Fruit fly (Drosophila melanogaster) whole organism, prepupa: ENCODE data around the gene CG14456.
A peak's percentile ranks its signal among the peaks of the same experiment; 100 is the strongest.
"Not testable (repeated sequence)": the region's sequence is repeated elsewhere in the genome, so short reads cannot be mapped to it uniquely, and the experiment has no call there.

Source experiments
- Blimp-1 ChIP-seq: fragments of 200-800 bp; sonication (Bioruptor generic); optimal IDR thresholded peaks from 3 replicates; lab custom pipeline; 2017; ENCODE audit warnings: missing biosample characterization, missing genetic modification characterization, mild to moderate bottlenecking, moderate library complexity, missing genetic modification reagents
- CG10631 ChIP-seq: fragments of 200-800 bp; sonication (Bioruptor generic); optimal IDR thresholded peaks from 2 replicates; lab custom pipeline; 2016; ENCODE audit warnings: missing biosample characterization, missing genetic modification characterization
- CG11902 ChIP-seq: fragments of 200-800 bp; sonication (Bioruptor generic); optimal IDR thresholded peaks from 3 replicates; lab custom pipeline; 2016; ENCODE audit warnings: missing biosample characterization, missing genetic modification characterization
- CG15336 ChIP-seq: fragments of 200-800 bp; sonication (Bioruptor generic); IDR thresholded peaks from 2 replicates; pipeline ENCODE4 v1.3.6; 2022; ENCODE audit warnings: missing biosample characterization, missing genetic modification characterization
- CG16779 ChIP-seq: fragments of 200-800 bp; sonication (Bioruptor generic); optimal IDR thresholded peaks from 3 replicates; lab custom pipeline; 2017; ENCODE audit warnings: missing biosample characterization, mild to moderate bottlenecking, missing genetic modification characterization
- CG3032 ChIP-seq: fragments of 200-800 bp; optimal IDR thresholded peaks from 2 replicates; lab custom pipeline; 2019; ENCODE audit warnings: missing biosample characterization, mild to moderate bottlenecking, missing genetic modification characterization, moderate library complexity
- CG32006 ChIP-seq: fragments of 200-800 bp; sonication (Bioruptor generic); optimal IDR thresholded peaks from 3 replicates; lab custom pipeline; 2017; ENCODE audit warnings: missing biosample characterization, mild to moderate bottlenecking, missing genetic modification characterization
- CG34406 ChIP-seq: fragments of 200-800 bp; sonication (Bioruptor generic); optimal IDR thresholded peaks from 3 replicates; lab custom pipeline; 2016; ENCODE audit warnings: missing biosample characterization, missing genetic modification characterization
- CG3919 ChIP-seq: fragments of 200-800 bp; sonication (Bioruptor generic); optimal IDR thresholded peaks from 3 replicates; lab custom pipeline; 2016; ENCODE audit warnings: missing biosample characterization, missing genetic modification characterization
- CG6163 ChIP-seq: fragments of 200-800 bp; sonication (Bioruptor generic); IDR thresholded peaks from 3 replicates; pipeline ENCODE4 v1.3.6; 2022; ENCODE audit warnings: missing biosample characterization, missing genetic modification characterization
- CG6276 ChIP-seq: fragments of 200-800 bp; sonication (Bioruptor generic); optimal IDR thresholded peaks from 2 replicates; lab custom pipeline; 2017; ENCODE audit warnings: missing biosample characterization, mild to moderate bottlenecking, missing genetic modification characterization
- CG6792 ChIP-seq: fragments of 200-800 bp; sonication (Bioruptor generic); optimal IDR thresholded peaks from 3 replicates; lab custom pipeline; 2016; ENCODE audit warnings: missing biosample characterization, missing genetic modification characterization
- CG6854 ChIP-seq: fragments of 200-800 bp; sonication (Bioruptor generic); optimal IDR thresholded peaks from 2 replicates; lab custom pipeline; 2017; ENCODE audit warnings: missing biosample characterization, mild to moderate bottlenecking, missing genetic modification characterization
- CG7368 ChIP-seq: fragments of 200-800 bp; sonication (Bioruptor generic); optimal IDR thresholded peaks from 3 replicates; lab custom pipeline; 2016; ENCODE audit warnings: missing biosample characterization, missing genetic modification characterization
- CG8119 ChIP-seq: fragments of 200-800 bp; sonication (Bioruptor generic); IDR thresholded peaks from 3 replicates; pipeline ENCODE4 v1.3.6; 2022; ENCODE audit warnings: missing biosample characterization, missing genetic modification characterization
- CG8319 ChIP-seq: fragments of 200-800 bp; sonication (Bioruptor generic); optimal IDR thresholded peaks from 3 replicates; lab custom pipeline; 2016; ENCODE audit warnings: missing biosample characterization, missing genetic modification characterization
- CG8632 ChIP-seq: fragments of 200-800 bp; sonication (Bioruptor generic); optimal IDR thresholded peaks from 3 replicates; lab custom pipeline; 2016; ENCODE audit warnings: missing biosample characterization, missing genetic modification characterization
- Eip75B ChIP-seq: fragments of 200-800 bp; sonication (Bioruptor generic); optimal IDR thresholded peaks from 3 replicates; lab custom pipeline; 2016; ENCODE audit warnings: missing biosample characterization, missing genetic modification characterization
- Eip78C ChIP-seq: fragments of 200-800 bp; sonication (Bioruptor generic); peaks from one replicate; lab custom pipeline; 2016; ENCODE audit warnings: missing biosample characterization, missing genetic modification characterization
- Eip93F ChIP-seq: fragments of 200-800 bp; sonication (Bioruptor generic); optimal IDR thresholded peaks from 2 replicates; lab custom pipeline; 2016; ENCODE audit warnings: missing biosample characterization, mild to moderate bottlenecking, missing genetic modification characterization
- Gug ChIP-seq: fragments of 200-800 bp; sonication (Bioruptor generic); IDR thresholded peaks from 2 replicates; pipeline ENCODE4 v1.3.6; 2022; ENCODE audit warnings: missing biosample characterization, missing genetic modification characterization
- Hr38 ChIP-seq: sonication (Bioruptor generic); optimal IDR thresholded peaks from 2 replicates; lab custom pipeline; 2016; ENCODE audit warnings: missing biosample characterization, missing genetic modification characterization
- Hr4 ChIP-seq: fragments of 200-800 bp; sonication (Bioruptor generic); optimal IDR thresholded peaks from 3 replicates; lab custom pipeline; 2016; ENCODE audit warnings: missing biosample characterization, missing genetic modification characterization
- Met ChIP-seq: fragments of 200-800 bp; sonication (Bioruptor generic); optimal IDR thresholded peaks from 3 replicates; lab custom pipeline; 2016; ENCODE audit warnings: missing biosample characterization, missing genetic modification characterization
- OdsH ChIP-seq: fragments of 200-800 bp; sonication (Bioruptor generic); optimal IDR thresholded peaks from 3 replicates; lab custom pipeline; 2016; ENCODE audit warnings: missing biosample characterization, missing genetic modification characterization
- Smox ChIP-seq: fragments of 200-800 bp; sonication (Bioruptor generic); optimal IDR thresholded peaks from 3 replicates; lab custom pipeline; 2016; ENCODE audit warnings: missing biosample characterization, missing genetic modification characterization
- Sox102F ChIP-seq: fragments of 200-800 bp; sonication (Bioruptor generic); optimal IDR thresholded peaks from 2 replicates; lab custom pipeline; 2016; ENCODE audit warnings: missing biosample characterization, mild to moderate bottlenecking, missing genetic modification characterization
- Sox14 ChIP-seq: fragments of 200-800 bp; sonication (Bioruptor generic); optimal IDR thresholded peaks from 3 replicates; lab custom pipeline; 2016; ENCODE audit warnings: missing biosample characterization, missing genetic modification characterization
- Sox15 ChIP-seq: fragments of 200-800 bp; sonication (Bioruptor generic); optimal IDR thresholded peaks from 3 replicates; lab custom pipeline; 2016; ENCODE audit warnings: missing biosample characterization, missing genetic modification characterization
- cyc ChIP-seq: fragments of 200-800 bp; sonication (Bioruptor generic); optimal IDR thresholded peaks from 3 replicates; lab custom pipeline; 2016; ENCODE audit warnings: missing biosample characterization, missing genetic modification characterization
- dac ChIP-seq: fragments of 200-800 bp; sonication (Bioruptor generic); optimal IDR thresholded peaks from 2 replicates; lab custom pipeline; 2017; ENCODE audit warnings: missing biosample characterization, mild to moderate bottlenecking, missing genetic modification characterization
- dsx ChIP-seq: fragments of 200-800 bp; optimal IDR thresholded peaks from 3 replicates; lab custom pipeline; 2019; ENCODE audit warnings: missing biosample characterization, mild to moderate bottlenecking, missing genetic modification characterization, moderate library complexity; ENCODE audit not compliant: poor library complexity, severe bottlenecking
- eg ChIP-seq: fragments of 200-800 bp; sonication (Bioruptor generic); IDR thresholded peaks from 3 replicates; pipeline ENCODE4 v1.3.6; 2022; ENCODE audit warnings: missing biosample characterization, missing genetic modification characterization
- esn ChIP-seq: fragments of 200-800 bp; sonication (Bioruptor generic); optimal IDR thresholded peaks from 2 replicates; lab custom pipeline; 2016; ENCODE audit warnings: missing biosample characterization, mild to moderate bottlenecking, missing genetic modification characterization, moderate library complexity
- fd59A ChIP-seq: fragments of 200-800 bp; sonication (Bioruptor generic); optimal IDR thresholded peaks from 2 replicates; lab custom pipeline; 2017; ENCODE audit warnings: missing biosample characterization, mild to moderate bottlenecking, missing genetic modification characterization, missing genetic modification reagents
- fkh ChIP-seq: fragments of 200-800 bp; sonication (Bioruptor generic); optimal IDR thresholded peaks from 3 replicates; lab custom pipeline; 2017; ENCODE audit warnings: missing biosample characterization, mild to moderate bottlenecking, missing genetic modification characterization, moderate library complexity
- lz ChIP-seq: fragments of 200-800 bp; sonication (Bioruptor generic); optimal IDR thresholded peaks from 3 replicates; lab custom pipeline; 2016; ENCODE audit warnings: missing biosample characterization, missing genetic modification characterization
- net ChIP-seq: fragments of 200-800 bp; sonication (Bioruptor generic); optimal IDR thresholded peaks from 3 replicates; lab custom pipeline; 2016; ENCODE audit warnings: missing biosample characterization, missing genetic modification characterization
- ss ChIP-seq, 2 experiments: fragments of 200-800 bp; sonication (Bioruptor generic); optimal IDR thresholded peaks; 2 replicates in 1 of 2; 3 replicates in 1 of 2; lab custom pipeline; 2017 to 2018; ENCODE audit warnings: mild to moderate bottlenecking in 2 of 2, missing biosample characterization in 2 of 2, missing genetic modification characterization in 2 of 2, moderate library complexity in 1 of 2

The CG14456 gene

DNA sequence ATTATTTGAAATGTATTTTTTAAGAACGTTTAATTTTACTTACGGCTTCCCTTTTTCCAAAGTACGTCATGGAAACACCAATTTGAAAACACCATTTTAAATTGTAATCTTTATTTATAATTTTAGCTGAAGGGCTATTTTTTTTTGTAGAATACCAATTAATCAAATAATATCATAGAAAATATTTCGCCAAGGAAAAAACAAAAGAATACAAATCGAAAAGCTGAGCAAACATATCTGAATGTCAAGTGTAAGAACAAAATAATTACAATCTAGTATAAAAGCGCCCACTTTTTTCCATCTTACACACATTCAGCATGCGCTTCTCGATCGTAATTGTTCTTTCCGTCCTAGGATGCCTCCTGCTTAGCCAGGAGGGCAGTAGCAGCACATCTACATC, 8.6 kb downstream of the CG14456 start, which contains the start of gene CG14452:
Gene CG14452, plus strand, starts transcription at position 301 of the 400 bp plus-strand sequence.
- TF ChIP-seq Sox14 (GFP tag; lab: Kevin White, UChicago) (no peak), Hr4 (no peak), esn (GFP tag; lab: Kevin White, UChicago) (no peak), CG11902 (GFP tag; lab: Kevin White, UChicago) (no peak), Blimp-1 (GFP tag; lab: Kevin White, UChicago) (no peak), CG6276 (GFP tag; lab: Kevin White, UChicago) (no peak), Sox102F (no peak), lz (no peak), eg (no peak), Hr38 (no peak), CG3919 (GFP tag; lab: Kevin White, UChicago) (no peak), CG16779 (tag; lab: Kevin White, UChicago) (no peak), CG15336 (GFP tag; lab: Robert Waterston, UW) (no peak), CG32006 (GFP tag; lab: Kevin White, UChicago) (no peak), ss (GFP tag; optimal IDR thresholded peaks at IDR 0.05; lab: Kevin White, UChicago) (no peak)

DNA sequence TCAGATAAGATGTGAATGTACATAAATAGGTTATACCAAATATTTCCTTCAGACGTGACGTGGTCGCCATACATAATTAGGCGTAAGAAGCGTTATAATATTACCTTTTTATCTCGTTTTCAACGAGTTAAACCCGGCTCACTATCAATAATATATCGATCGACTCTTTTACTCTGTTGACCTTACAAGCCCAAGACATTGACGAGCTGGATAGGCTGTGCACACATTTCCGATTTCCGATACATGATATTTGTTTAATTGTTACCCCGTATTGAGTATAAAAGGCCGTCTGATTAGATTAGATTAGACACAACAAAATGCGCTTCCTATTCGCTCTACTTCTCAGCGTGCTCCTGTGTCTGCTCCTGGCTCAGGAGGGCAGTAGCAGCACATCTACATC, 9.9 kb downstream of the CG14456 start, which contains the start of gene CG32453:
Gene CG32453, plus strand, starts transcription at position 301 of the 400 bp plus-strand sequence.
- not testable (repeated sequence) for TF ChIP-seq CG6276, CG10631, CG8319 (GFP tag; lab: Kevin White, UChicago)

DNA sequence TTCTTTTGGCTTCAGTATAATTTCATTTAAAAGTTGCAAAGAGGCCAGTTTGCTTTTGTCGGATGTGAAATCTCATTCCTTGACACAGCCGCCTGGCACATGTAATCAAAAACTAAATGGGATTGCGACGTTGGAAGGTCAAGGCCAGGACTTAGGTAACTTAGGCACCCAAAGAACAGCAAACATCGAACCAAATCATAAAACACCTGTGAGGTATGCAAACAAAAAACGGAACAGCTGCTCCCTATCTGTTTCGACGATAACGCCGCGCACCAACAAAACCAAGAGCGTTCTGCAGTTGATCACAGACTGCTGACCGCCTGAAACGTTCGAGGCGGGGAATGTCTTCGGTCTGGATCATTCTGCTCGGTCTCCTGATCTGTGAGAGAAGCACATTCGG, 12.1 kb downstream of the CG14456 start, which contains the start of gene CG45116:
Gene CG45116, plus strand, starts transcription at position 301 of the 400 bp plus-strand sequence.
- peak; percentile 46 for TF ChIP-seq fkh (GFP tag; lab: Kevin White, UChicago)
- TF ChIP-seq Sox102F, result no peak

DNA sequence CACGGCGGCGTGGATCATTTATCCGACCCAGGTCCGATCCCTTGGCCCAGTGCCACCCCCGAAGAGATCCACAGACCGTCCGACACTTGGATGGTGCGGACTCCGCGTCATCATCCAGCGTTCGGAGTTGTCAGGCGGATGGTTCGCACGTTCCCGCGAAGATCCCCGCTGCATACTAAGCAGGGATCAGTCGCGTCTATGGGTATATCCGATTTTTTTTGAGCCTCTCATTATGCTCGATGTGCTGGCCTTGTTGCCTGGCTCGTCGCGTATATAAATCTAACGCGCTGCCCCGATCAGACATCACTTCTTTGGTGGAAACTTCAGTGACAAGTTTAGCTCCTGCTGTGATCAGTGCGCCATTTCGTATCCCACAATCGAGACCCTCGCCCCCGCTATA, 24.8 kb downstream of the CG14456 start, which contains the start of gene CG11370:
Gene CG11370, plus strand, starts transcription at position 301 of the 400 bp plus-strand sequence.
- TF ChIP-seq Eip93F (GFP tag; lab: Kevin White, UChicago), result no peak
- TF ChIP-seq cyc (GFP tag; lab: Kevin White, UChicago), result no peak
- no peak for TF ChIP-seq OdsH (GFP tag; lab: Kevin White, UChicago)
- no peak for TF ChIP-seq CG34406 (GFP tag; lab: Kevin White, UChicago)
- TF ChIP-seq CG3919 (GFP tag; lab: Kevin White, UChicago), result no peak
- TF ChIP-seq esn (GFP tag; lab: Kevin White, UChicago), result no peak

DNA sequence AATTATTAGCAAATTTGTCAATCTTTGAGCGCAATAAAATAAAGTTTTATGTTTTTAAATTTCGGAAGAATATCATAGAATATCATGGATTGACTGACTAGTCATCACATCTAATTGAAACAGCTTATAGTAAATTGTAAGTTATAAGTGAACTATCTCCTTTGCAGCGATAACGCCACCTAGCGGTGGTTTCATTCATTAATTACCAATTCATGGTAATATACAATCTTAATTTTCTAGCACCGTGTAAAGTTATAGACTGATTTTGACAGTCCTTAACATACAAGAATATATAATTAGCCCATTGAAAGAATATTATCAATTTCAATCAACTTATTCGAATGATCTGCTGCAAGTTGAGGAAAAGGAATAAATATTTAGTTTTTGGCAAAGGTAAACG, 26.6 kb downstream of the CG14456 start:
- TF ChIP-seq OdsH (GFP tag; lab: Kevin White, UChicago) (no peak), Eip78C (GFP tag; lab: Kevin White, UChicago) (peak; percentile 4), CG6163 (GFP tag; lab: Robert Waterston, UW) (no peak)

DNA sequence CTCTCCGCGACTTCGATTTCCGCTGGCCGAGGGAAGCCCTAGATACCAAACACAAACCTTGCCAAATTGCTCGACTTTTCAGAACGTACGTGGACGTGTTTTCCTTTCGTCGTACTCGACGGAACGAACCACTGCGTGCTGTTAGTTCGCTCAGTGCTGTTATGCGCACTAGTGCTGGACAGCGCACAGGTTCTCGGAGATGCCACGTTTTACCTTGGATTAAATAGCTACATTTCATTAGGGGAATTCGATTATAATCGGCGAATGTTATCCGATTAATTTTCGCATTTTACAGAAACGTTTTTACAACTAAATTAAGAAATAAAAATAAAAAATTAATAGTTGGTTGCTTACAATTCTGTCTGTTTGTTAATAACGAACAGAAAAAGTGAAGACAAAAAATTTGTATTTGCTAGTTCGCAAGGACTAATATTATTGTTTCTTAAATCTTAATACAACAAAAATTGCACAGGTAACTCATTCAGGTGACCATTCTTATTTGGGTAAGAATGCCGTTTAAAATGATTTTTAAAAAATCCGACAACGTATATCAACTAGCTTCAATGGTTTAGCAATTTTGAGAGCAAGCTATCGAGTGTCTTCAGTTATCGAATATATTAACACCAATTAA, 30.2 kb downstream of the CG14456 start, which contains the start of the genes ArfGAP3 and CG32452:
Gene ArfGAP3, minus strand, starts transcription at position 441 of the 631 bp plus-strand sequence.
Gene CG32452, plus strand, starts transcription at position 592 of the 631 bp plus-strand sequence.
- TF ChIP-seq OdsH (GFP tag; lab: Kevin White, UChicago) (peak; percentile 77), dac (GFP tag; lab: Kevin White, UChicago) (no peak), Met (GFP tag; lab: Kevin White, UChicago) (no peak), Smox (GFP tag; lab: Kevin White, UChicago) (no peak), CG6792 (peak; percentile 34), ss (GFP tag; optimal IDR thresholded peaks at IDR 0.05; lab: Kevin White, UChicago) (no peak), Gug (GFP tag; lab: Robert Waterston, UW) (peak; percentile 63), CG8119 (peak; percentile 63), CG32006 (GFP tag; lab: Kevin White, UChicago) (peak; percentile 71), CG6854 (no peak), CG8632 (GFP tag; lab: Kevin White, UChicago) (peak; percentile 48), lz (peak; percentile 81), Hr38 (no peak), Hr4 (peak; percentile 76), CG6276 (GFP tag; lab: Kevin White, UChicago) (no peak), fd59A (peak; percentile 6), cyc (GFP tag; lab: Kevin White, UChicago) (peak; percentile 68), Sox15 (GFP tag; lab: Kevin White, UChicago) (peak; percentile 55), CG7368 (GFP tag; lab: Kevin White, UChicago) (peak; percentile 43), dsx (GFP tag; lab: Kevin White, UChicago) (peak; percentile 45), Eip75B (GFP tag; lab: Kevin White, UChicago) (peak; percentile 79), net (GFP tag; lab: Kevin White, UChicago) (peak; percentile 6), CG3032 (peak; percentile 62)
